Worm (Caenorhabditis elegans) whole organism, late embryonic: Measurements from ENCODE around the gene T08G5.2.

Source experiments
- C08G9.2 ChIP-seq: sonication (generic microtip); optimal IDR thresholded peaks from 2 replicates; lab custom pipeline; 2016; ENCODE audit warnings: mild to moderate bottlenecking, missing genetic modification characterization, moderate library complexity, missing compliant biosample characterization
- F13H6.1 ChIP-seq: sonication (generic microtip); optimal IDR thresholded peaks from 2 replicates; lab custom pipeline; 2016; ENCODE audit warnings: missing genetic modification characterization, missing compliant biosample characterization
- K02D7.2 ChIP-seq: sonication (generic microtip); optimal IDR thresholded peaks from 2 replicates; lab custom pipeline; 2017; ENCODE audit warnings: mild to moderate bottlenecking, missing genetic modification characterization, missing compliant biosample characterization
- Y22D7AL.16 ChIP-seq: sonication (generic microtip); optimal IDR thresholded peaks from 2 replicates; lab custom pipeline; 2016; ENCODE audit warnings: missing genetic modification characterization, missing compliant biosample characterization
- ama-1 ChIP-seq: fragments of 150-350 bp; optimal IDR thresholded peaks from 2 replicates; lab custom pipeline; 2014
- ceh-14 ChIP-seq: sonication (generic microtip); optimal IDR thresholded peaks from 2 replicates; lab custom pipeline; 2016; ENCODE audit warnings: missing genotype, missing genetic modification characterization, missing compliant biosample characterization
- ceh-18 ChIP-seq: sonication (generic microtip); optimal IDR thresholded peaks from 2 replicates; lab custom pipeline; 2016; ENCODE audit warnings: missing genetic modification characterization, missing compliant biosample characterization
- ceh-24 ChIP-seq: sonication (generic microtip); optimal IDR thresholded peaks from 2 replicates; lab custom pipeline; 2016; ENCODE audit warnings: mild to moderate bottlenecking, missing genetic modification characterization, missing compliant biosample characterization
- ceh-30 ChIP-seq: fragments of 150-350 bp; optimal IDR thresholded peaks from 2 replicates; lab custom pipeline; 2014; ENCODE audit warnings: missing biosample characterization, missing genetic modification characterization
- ceh-31 ChIP-seq: sonication (generic microtip); optimal IDR thresholded peaks from 2 replicates; lab custom pipeline; 2016; ENCODE audit warnings: missing genetic modification characterization, missing compliant biosample characterization
- ceh-34 ChIP-seq: sonication (generic microtip); optimal IDR thresholded peaks from 2 replicates; lab custom pipeline; 2016; ENCODE audit warnings: mild to moderate bottlenecking, missing genetic modification characterization, missing compliant biosample characterization
- ceh-45 ChIP-seq: fragments of 200-800 bp; sonication (Bioruptor generic); IDR thresholded peaks from 2 replicates; pipeline ENCODE4 v1.3.6; 2022; ENCODE audit warnings: missing genetic modification reagents, missing genetic modification characterization, missing compliant biosample characterization
- ceh-9 ChIP-seq: sonication (generic microtip); optimal IDR thresholded peaks from 2 replicates; lab custom pipeline; 2016; ENCODE audit warnings: mild to moderate bottlenecking, missing genetic modification characterization, inconsistent platforms, missing compliant biosample characterization
- che-1 ChIP-seq: sonication (generic microtip); optimal IDR thresholded peaks from 2 replicates; lab custom pipeline; 2016; ENCODE audit warnings: mild to moderate bottlenecking, missing genetic modification characterization, missing compliant biosample characterization
- eyg-1 ChIP-seq: sonication (generic microtip); optimal IDR thresholded peaks from 2 replicates; lab custom pipeline; 2016; ENCODE audit warnings: missing genotype, missing genetic modification characterization, missing compliant biosample characterization
- fkh-10 ChIP-seq: fragments of 150-350 bp; optimal IDR thresholded peaks from 2 replicates; lab custom pipeline; 2014; ENCODE audit warnings: missing biosample characterization, missing genetic modification reagents, missing genetic modification characterization
- hlh-30 ChIP-seq: sonication (generic microtip); optimal IDR thresholded peaks from 2 replicates; lab custom pipeline; 2017; ENCODE audit warnings: antibody characterized with exemption, missing genetic modification characterization, missing compliant biosample characterization; ENCODE audit not compliant: insufficient read depth
- hlh-6 ChIP-seq: sonication (generic microtip); optimal IDR thresholded peaks from 2 replicates; lab custom pipeline; 2016; ENCODE audit warnings: missing genotype, missing genetic modification characterization, missing compliant biosample characterization
- hlh-8 ChIP-seq: sonication (generic microtip); optimal IDR thresholded peaks from 2 replicates; lab custom pipeline; 2016; ENCODE audit warnings: missing genotype, missing genetic modification characterization, missing compliant biosample characterization
- lim-6 ChIP-seq: sonication (generic microtip); optimal IDR thresholded peaks from 2 replicates; lab custom pipeline; 2016; ENCODE audit warnings: missing genetic modification characterization, missing compliant biosample characterization
- lin-11 ChIP-seq: fragments of 200-800 bp; sonication (Bioruptor generic); optimal IDR thresholded peaks from 2 replicates; lab custom pipeline; 2018; ENCODE audit warnings: mild to moderate bottlenecking, missing genetic modification characterization, missing compliant biosample characterization
- nfya-1 ChIP-seq: sonication (generic microtip); optimal IDR thresholded peaks from 2 replicates; lab custom pipeline; 2017; ENCODE audit warnings: missing genetic modification characterization, mild to moderate bottlenecking, missing compliant biosample characterization, antibody characterized with exemption, moderate library complexity
- nhr-232 ChIP-seq: sonication (generic microtip); optimal IDR thresholded peaks from 2 replicates; lab custom pipeline; 2016; ENCODE audit warnings: missing genetic modification characterization, missing compliant biosample characterization
- pag-3 ChIP-seq: sonication (generic microtip); optimal IDR thresholded peaks from 2 replicates; lab custom pipeline; 2016; ENCODE audit warnings: missing compliant biosample characterization, missing genetic modification characterization, borderline replicate concordance
- pat-9 ChIP-seq: fragments of 200-800 bp; sonication (Bioruptor generic); optimal IDR thresholded peaks from 2 replicates; lab custom pipeline; 2018; ENCODE audit warnings: mild to moderate bottlenecking, missing genetic modification characterization, moderate library complexity, missing compliant biosample characterization
- pha-4 ChIP-seq: fragments of 150-350 bp; optimal IDR thresholded peaks from 2 replicates; lab custom pipeline; 2018; ENCODE audit warnings: missing biosample characterization, missing genetic modification reagents, missing genetic modification characterization
- pros-1 ChIP-seq: fragments of 150-350 bp; optimal IDR thresholded peaks from 2 replicates; lab custom pipeline; 2014; ENCODE audit warnings: missing biosample characterization, missing genetic modification reagents, missing genetic modification characterization
- rnt-1 ChIP-seq: sonication (generic microtip); optimal IDR thresholded peaks from 2 replicates; lab custom pipeline; 2016; ENCODE audit warnings: missing genetic modification characterization, missing compliant biosample characterization
- sox-2 ChIP-seq: fragments of 200-800 bp; sonication (Bioruptor generic); IDR thresholded peaks from 2 replicates; pipeline ENCODE4 v1.3.6; 2022; ENCODE audit warnings: missing genetic modification reagents, missing genetic modification characterization, missing compliant biosample characterization
- syd-9 ChIP-seq: sonication (generic microtip); optimal IDR thresholded peaks from 2 replicates; lab custom pipeline; 2016; ENCODE audit warnings: mild to moderate bottlenecking, missing genetic modification characterization, moderate library complexity, missing compliant biosample characterization
- tbx-2 ChIP-seq: sonication (generic microtip); optimal IDR thresholded peaks from 2 replicates; lab custom pipeline; 2016; ENCODE audit warnings: missing genetic modification characterization, missing compliant biosample characterization
- ttx-3 ChIP-seq: sonication (generic microtip); optimal IDR thresholded peaks from 2 replicates; lab custom pipeline; 2016; ENCODE audit warnings: missing genetic modification reagents, missing genetic modification characterization, missing compliant biosample characterization
- unc-3 ChIP-seq, 2 experiments: fragments of 200-800 bp in 1 of 2; sonication (Bioruptor generic) in 1 of 2; sonication (generic microtip) in 1 of 2; conservative IDR thresholded peaks in 1 of 2; optimal IDR thresholded peaks in 1 of 2; 2 replicates each; pipeline versions ENCODE4 v1.3.6 to Lab custom; 2016 to 2022; ENCODE audit warnings: missing compliant biosample characterization in 2 of 2, missing genetic modification characterization in 2 of 2, missing genetic modification reagents in 1 of 2
- unc-42 ChIP-seq: sonication (generic microtip); optimal IDR thresholded peaks from 2 replicates; lab custom pipeline; 2016; ENCODE audit warnings: missing genotype, missing genetic modification characterization, missing compliant biosample characterization
- unc-55 ChIP-seq: sonication (generic microtip); optimal IDR thresholded peaks from 2 replicates; lab custom pipeline; 2017; ENCODE audit warnings: missing biosample characterization, missing genetic modification reagents, missing genetic modification characterization

T08G5.2 gene

ce11 chrV:14003587-14004156 is 22.4 kb downstream of the T08G5.2 start:
- TF ChIP-seq hlh-6 (no peak), pat-9 (tag; lab: Kevin White, UChicago) (no peak), unc-42 (peak; percentile 13), hlh-8 (peak; percentile 21), syd-9 (tag; lab: Kevin White, UChicago) (no peak)

- peak; percentile 39 for TF ChIP-seq C08G9.2 (tag; lab: Kevin White, UChicago)
- TF ChIP-seq pat-9 (tag; lab: Kevin White, UChicago), result no peak
- peak; percentile 24 for TF ChIP-seq ceh-31 (tag; lab: Kevin White, UChicago)
- TF ChIP-seq tbx-2 (tag; lab: Kevin White, UChicago), result peak; percentile 44
- TF ChIP-seq Y22D7AL.16 (tag; lab: Kevin White, UChicago), result no peak
- peak; percentile 3 for TF ChIP-seq unc-55 (GFP tag; lab: Kevin White, UChicago)
- peak; percentile 22 for TF ChIP-seq rnt-1 (tag; lab: Kevin White, UChicago)
- peak; percentile 50 for TF ChIP-seq ceh-34 (tag; lab: Kevin White, UChicago)
- peak; percentile 28 for TF ChIP-seq ceh-18 (tag; lab: Kevin White, UChicago)
- TF ChIP-seq nfya-1 (tag; lab: Kevin White, UChicago), result peak; percentile 11
Observed at ce11 chrV:14002402-14002801, 23.7 kb downstream of the T08G5.2 start.

ce11 chrV:14001929-14002328 is 24.2 kb downstream of the T08G5.2 start:
- TF ChIP-seq nfya-1 (tag; lab: Kevin White, UChicago) (no peak), ceh-24 (tag; lab: Kevin White, UChicago) (no peak)

- no peak for TF ChIP-seq lin-11 (tag; lab: Kevin White, UChicago)
- no peak for TF ChIP-seq unc-55 (GFP tag; lab: Kevin White, UChicago)
- TF ChIP-seq hlh-30 (tag; lab: Kevin White, UChicago), result no peak
- TF ChIP-seq fkh-10 (GFP tag; lab: Kevin White, UChicago), result no peak
- no peak for TF ChIP-seq nhr-232 (tag; lab: Kevin White, UChicago)
- TF ChIP-seq ama-1 (lab: Kevin White, UChicago), result no peak
- no peak for TF ChIP-seq ceh-9
- TF ChIP-seq ttx-3, result no peak
- no peak for TF ChIP-seq unc-3 (GFP tag; conservative IDR thresholded peaks at IDR 0.05; lab: Robert Waterston, UW)
- no peak for TF ChIP-seq unc-3 (tag; optimal IDR thresholded peaks at IDR 0.05; lab: Kevin White, UChicago)
- no peak for TF ChIP-seq pha-4 (tag; lab: Kevin White, UChicago)
- no peak for TF ChIP-seq ceh-30
- no peak for TF ChIP-seq K02D7.2 (tag; lab: Kevin White, UChicago)
- TF ChIP-seq hlh-6, result no peak
- TF ChIP-seq lim-6, result no peak
Observed at ce11 chrV:13993478-13993877, 32.6 kb downstream of the T08G5.2 start.

- no peak for TF ChIP-seq pag-3 (tag; lab: Kevin White, UChicago)
- no peak for TF ChIP-seq F13H6.1 (tag; lab: Kevin White, UChicago)
- no peak for TF ChIP-seq ceh-18 (tag; lab: Kevin White, UChicago)
- TF ChIP-seq ceh-14 (tag; lab: Kevin White, UChicago), result no peak
- no peak for TF ChIP-seq che-1
- no peak for TF ChIP-seq pros-1
- no peak for TF ChIP-seq ceh-45
- TF ChIP-seq eyg-1 (tag; lab: Kevin White, UChicago), result no peak
- no peak for TF ChIP-seq sox-2 (GFP tag; lab: Robert Waterston, UW)
Observed at ce11 chrV:13992485-13992884, 33.6 kb downstream of the T08G5.2 start, which contains the start of gene droe-4. droe-4 (plus strand) TSS chrV:13992656.
